Fruit fly (Drosophila melanogaster): Measurements from ENCODE around the gene MTA1-like.

MTA1-like gene

dm6 chr3R:5636519-5637430 is 11.8 kb downstream of the MTA1-like start, which contains the start of the genes CG31548 and CG12170 (continued):
- TF ChIP-seq tup (GFP tag; optimal IDR thresholded peaks at IDR 0.05) (no peak), CG1832 (GFP tag; optimal IDR thresholded peaks at IDR 0.05) (no peak), CG12744 (GFP tag; optimal IDR thresholded peaks at IDR 0.05) (no peak), CG17328 (GFP tag; IDR thresholded peaks at IDR 0.05) (peak; percentile 64), Hmx (GFP tag; optimal IDR thresholded peaks at IDR 0.05) (no peak), vvl (GFP tag; IDR thresholded peaks at IDR 0.05) (peak; percentile 64), slp2 (GFP tag; optimal IDR thresholded peaks at IDR 0.05) (no peak), Bdp1 (GFP tag; optimal IDR thresholded peaks at IDR 0.05) (no peak), CG2712 (tag; optimal IDR thresholded peaks at IDR 0.05) (peak; percentile 77), ewg (GFP tag; optimal IDR thresholded peaks at IDR 0.05) (peak; percentile 32), CG9797 (GFP tag; optimal IDR thresholded peaks at IDR 0.05) (peak; percentile 54), vfl (GFP tag; optimal IDR thresholded peaks at IDR 0.05) (peak; percentile 15), CG11504 (tag; optimal IDR thresholded peaks at IDR 0.05) (no peak), CG3726 (GFP tag; IDR thresholded peaks at IDR 0.05) (peak; percentile 19; the same call in 1 of the 3 replicates), CG5180 (GFP tag; optimal IDR thresholded peaks at IDR 0.05) (no peak), repo (GFP tag; optimal IDR thresholded peaks at IDR 0.05) (no peak), Lim3 (GFP tag; IDR thresholded peaks at IDR 0.05) (no peak), E2f1 (GFP tag; IDR thresholded peaks at IDR 0.05) (peak; percentile 39; the same call in 1 of the 2 replicates), chif (GFP tag; optimal IDR thresholded peaks at IDR 0.05) (peak in 1 of 2 experiments; percentile 41), bsh (GFP tag; optimal IDR thresholded peaks at IDR 0.05) (peak in 1 of 2 experiments; percentile 59), CG2116 (GFP tag; optimal IDR thresholded peaks at IDR 0.05) (peak; percentile 58), BEAF-32 (GFP tag; optimal IDR thresholded peaks at IDR 0.05) (no peak), H2.0 (GFP tag; IDR thresholded peaks at IDR 0.05) (0 out of 2 replicates have a peak, but pooled peaks have one; percentile 14), CG8924 (tag; optimal IDR thresholded peaks at IDR 0.05) (peak; percentile 65), CG14860 (GFP tag; IDR thresholded peaks at IDR 0.05; ENCODE audit: partially characterized antibody) (no peak), CG2202 (tag; optimal IDR thresholded peaks at IDR 0.05) (no peak), CG13894 (tag; optimal IDR thresholded peaks at IDR 0.05) (no peak), CG4854 (GFP tag; optimal IDR thresholded peaks at IDR 0.05) (peak; percentile 11), CG6689 (GFP tag; IDR thresholded peaks at IDR 0.05) (peak; percentile 58; the same call in 1 of the 2 replicates), fd3F (GFP tag; optimal IDR thresholded peaks at IDR 0.05) (peak; percentile 11), D19B (GFP tag; optimal IDR thresholded peaks at IDR 0.05) (no peak), CG11093 (GFP tag; IDR thresholded peaks at IDR 0.05) (no peak), CG13287 (GFP tag; IDR thresholded peaks at IDR 0.05; ENCODE audit: partially characterized antibody) (no peak), crol (GFP tag; IDR thresholded peaks at IDR 0.05) (no peak), PHDP (tag; optimal IDR thresholded peaks at IDR 0.05) (peak; percentile 70), maf-S (GFP tag; optimal IDR thresholded peaks at IDR 0.05) (no peak), fd96Cb (tag; optimal IDR thresholded peaks at IDR 0.05) (peak; percentile 35), CrebB (tag; optimal IDR thresholded peaks at IDR 0.05) (no peak), B-H1 (GFP tag; IDR thresholded peaks at IDR 0.05) (0 out of 3 replicates have a peak, but pooled peaks have one; percentile 15), TFAM (GFP tag; optimal IDR thresholded peaks at IDR 0.05) (no peak), pita (GFP tag; optimal IDR thresholded peaks at IDR 0.05) (no peak), lmd (GFP tag; IDR thresholded peaks at IDR 0.05) (no peak), CG10979 (tag; optimal IDR thresholded peaks at IDR 0.05) (peak; percentile 57), CG31388 (GFP tag; optimal IDR thresholded peaks at IDR 0.05) (peak; percentile 36), Abd-B (GFP tag; optimal IDR thresholded peaks at IDR 0.05) (no peak), tap (tag; optimal IDR thresholded peaks at IDR 0.05) (peak; percentile 54), CG34422 (GFP tag; IDR thresholded peaks at IDR 0.05) (0 out of 3 replicates have a peak, but pooled peaks have one; percentile 16), CG17612 (GFP tag; IDR thresholded peaks at IDR 0.05) (no peak)
